Fruit fly (Drosophila melanogaster): ENCODE measurements around the gene Smug.

Smug gene

dm6 chr3R:17130326-17130725 lies 20.1 kb upstream of the Smug start, which contains the start of gene CG17475:
Gene CG17475, minus strand, starts transcription at chr3R:17130426.
- TF ChIP-seq CTCF (optimal IDR thresholded peaks at IDR 0.05) (no peak), CG8478 (optimal IDR thresholded peaks at IDR 0.05) (no peak)

- TF ChIP-seq CG8478 (optimal IDR thresholded peaks at IDR 0.05), result no peak
Observed at dm6 chr3R:17132098-17132712, 18.2 kb upstream of the Smug start, which contains the start of the genes CG4053 and CG31266. Gene CG4053, minus strand, starts transcription at chr3R:17132198. Gene CG31266, plus strand, starts transcription at chr3R:17132662.

dm6 chr3R:17133897-17134296 lies 16.5 kb upstream of the Smug start, which contains the start of gene CG31267:
Gene CG31267, plus strand, starts transcription at chr3R:17134197.
- no peak for TF ChIP-seq CG8478 (optimal IDR thresholded peaks at IDR 0.05)
- no peak for TF ChIP-seq CTCF (optimal IDR thresholded peaks at IDR 0.05)

DNA sequence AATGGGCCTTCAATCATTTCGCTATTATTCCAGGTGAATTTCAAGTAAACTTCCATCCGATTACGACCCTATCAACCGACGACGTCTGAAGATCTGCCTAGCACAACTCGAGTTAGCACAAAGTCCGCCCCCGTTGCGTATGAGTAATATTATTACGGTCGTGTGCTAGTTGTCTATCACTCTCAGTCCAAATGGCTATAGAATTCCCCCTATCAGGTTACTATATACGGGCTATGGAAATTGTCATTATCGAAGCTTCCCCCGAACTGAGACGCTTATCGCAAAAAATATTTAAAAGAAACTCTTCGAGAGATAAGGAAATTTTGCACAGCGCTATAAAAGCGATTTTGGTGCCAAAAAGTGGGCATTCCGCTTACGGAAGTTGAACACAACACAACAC lies 14.6 kb upstream of the Smug start, which contains the start of gene CG5246:
CG5246 (plus strand) TSS at position 365 of the 400 bp plus-strand sequence.
- TF ChIP-seq CG8478 (optimal IDR thresholded peaks at IDR 0.05) (no peak), CTCF (optimal IDR thresholded peaks at IDR 0.05) (no peak)

- TF ChIP-seq CTCF (optimal IDR thresholded peaks at IDR 0.05) (no peak), CG8478 (optimal IDR thresholded peaks at IDR 0.05) (no peak)
Observed at dm6 chr3R:17137593-17137992, 12.8 kb upstream of the Smug start, which contains the start of gene CG5255. Gene CG5255, plus strand, starts transcription at chr3R:17137893.

dm6 chr3R:17138699-17139098 lies 11.7 kb upstream of the Smug start, which contains the start of gene CG5265:
Gene CG5265, plus strand, starts transcription at chr3R:17138999.
- TF ChIP-seq CTCF (optimal IDR thresholded peaks at IDR 0.05) (no peak), CG8478 (optimal IDR thresholded peaks at IDR 0.05) (no peak)

DNA sequence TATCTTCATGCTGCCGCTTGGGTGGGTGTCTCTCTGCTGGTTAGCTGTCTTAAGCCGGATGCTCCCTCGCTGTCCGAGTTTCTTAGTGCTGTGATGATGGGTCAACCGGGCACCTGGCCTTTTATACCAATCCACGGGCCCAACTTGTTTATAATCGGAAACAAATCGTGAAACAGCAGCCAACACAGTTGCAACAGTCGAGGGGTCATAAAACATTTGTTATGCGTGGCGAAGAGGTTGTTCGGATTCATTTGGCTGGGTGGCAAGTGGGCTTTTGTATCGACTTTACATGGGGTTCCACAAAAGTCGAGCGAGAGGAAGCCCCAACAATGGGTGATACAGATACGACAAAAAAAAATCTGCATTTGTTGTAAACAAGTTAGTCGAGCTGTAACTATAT lies 8.1 kb upstream of the Smug start, which contains the start of gene TwdlW:
TwdlW (minus strand) TSS at position 101 of the 400 bp plus-strand sequence.
- TF ChIP-seq CG8478 (optimal IDR thresholded peaks at IDR 0.05), result no peak
- no peak for TF ChIP-seq CTCF (optimal IDR thresholded peaks at IDR 0.05)

DNA sequence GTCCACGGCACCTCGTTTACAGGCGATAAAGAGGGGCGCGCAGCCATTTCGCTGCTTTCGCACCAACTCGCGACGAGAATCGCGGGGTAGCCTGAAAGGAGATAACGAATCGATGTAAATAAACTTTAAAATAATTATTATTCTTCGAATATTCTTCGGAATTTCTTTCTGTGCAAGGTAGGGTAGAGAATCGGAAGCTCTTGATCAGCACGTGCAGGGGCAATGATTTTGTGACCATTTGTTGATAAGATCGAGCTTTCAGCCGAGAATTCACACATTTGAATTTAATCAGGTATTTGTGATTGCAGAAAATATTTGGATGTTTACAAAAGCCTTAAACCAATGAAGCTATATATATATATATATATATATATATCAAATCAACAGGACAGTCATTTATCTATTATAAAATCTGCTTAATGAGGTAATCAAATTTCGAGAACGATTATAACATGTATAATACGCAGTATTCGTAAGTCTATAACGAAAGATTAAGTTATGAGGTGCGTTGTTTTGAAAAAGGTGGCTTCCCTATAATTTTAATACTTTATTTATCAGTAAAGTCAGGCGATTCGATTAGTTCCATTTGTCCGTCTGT lies 2.6 kb upstream of the Smug start:
- TF ChIP-seq CTCF (optimal IDR thresholded peaks at IDR 0.05), result no peak
- TF ChIP-seq CG8478 (optimal IDR thresholded peaks at IDR 0.05), result no peak

DNA sequence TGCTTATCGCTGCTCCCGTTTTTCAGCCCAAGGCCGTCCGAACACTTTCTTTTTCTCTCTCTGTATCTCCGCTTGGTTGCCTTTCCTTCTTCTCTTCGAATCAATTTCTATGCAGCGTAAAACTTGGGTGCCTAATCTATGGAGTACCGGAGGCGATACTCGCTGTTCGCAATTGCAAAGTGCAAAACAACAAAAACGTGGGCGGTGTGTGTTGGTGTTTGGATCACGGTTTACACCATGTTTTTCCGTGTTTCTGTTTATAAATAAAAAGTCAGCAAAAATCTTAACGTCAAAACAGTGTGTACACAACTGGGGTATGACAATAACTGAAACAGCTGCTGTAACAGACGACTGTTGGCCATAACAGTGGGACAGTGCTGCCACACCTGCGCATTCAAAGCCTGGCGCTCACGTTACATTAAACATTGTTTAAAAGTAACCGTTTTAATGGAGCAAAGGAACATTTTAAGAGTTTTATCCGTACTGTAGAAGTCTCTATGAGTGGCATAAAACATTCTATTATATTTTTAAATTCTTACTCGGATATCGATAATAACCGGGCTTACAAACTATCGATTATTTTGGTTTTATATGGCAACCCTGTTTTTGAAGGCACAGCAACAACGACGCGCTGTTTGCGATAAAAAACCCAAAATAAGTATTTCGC lies 1.2 kb upstream of the Smug start, which contains the start of the genes m-cup and Det:
m-cup (minus strand) TSS at position 333 of the 667 bp plus-strand sequence.
Det (plus strand) TSS at position 588 of the 667 bp plus-strand sequence.
- no peak for TF ChIP-seq CG8478 (optimal IDR thresholded peaks at IDR 0.05)
- TF ChIP-seq CTCF (optimal IDR thresholded peaks at IDR 0.05), result no peak

DNA sequence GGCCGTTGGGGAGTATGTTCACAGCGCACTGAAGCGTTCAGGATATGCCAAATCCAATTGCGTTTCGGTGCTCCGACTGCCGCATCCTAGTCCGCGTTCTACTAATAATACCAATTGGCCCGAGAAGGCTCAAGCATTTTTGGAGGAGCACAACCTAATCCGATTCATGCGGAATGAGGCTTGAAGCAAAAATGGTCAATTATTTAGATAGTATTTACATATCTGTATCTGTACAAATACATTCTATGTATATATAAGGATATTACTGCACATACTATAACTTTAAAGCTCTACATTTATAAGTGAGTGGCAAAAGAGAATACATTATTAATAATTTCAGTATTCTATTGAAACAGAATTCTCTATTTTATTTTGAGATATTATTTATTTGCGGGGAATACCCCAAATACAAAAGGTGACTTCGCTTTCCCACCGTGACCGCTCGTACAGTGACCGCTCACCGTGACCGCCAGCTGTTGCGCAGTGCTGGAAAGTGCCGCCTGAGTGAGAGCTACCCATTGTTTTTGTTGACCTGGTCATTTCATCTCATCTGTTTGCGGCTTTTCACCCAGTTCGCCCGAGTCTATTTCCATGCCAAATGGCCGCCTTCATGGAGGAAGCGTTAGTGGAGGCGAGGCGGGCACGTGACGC lies 1.1 kb downstream of the Smug start, which contains the start of gene CG5292:
CG5292 (plus strand) TSS at position 486 of the 651 bp plus-strand sequence.
- TF ChIP-seq CG8478 (optimal IDR thresholded peaks at IDR 0.05), result no peak
- TF ChIP-seq CTCF (optimal IDR thresholded peaks at IDR 0.05), result peak in 1 of 2 experiments; percentile 24

DNA sequence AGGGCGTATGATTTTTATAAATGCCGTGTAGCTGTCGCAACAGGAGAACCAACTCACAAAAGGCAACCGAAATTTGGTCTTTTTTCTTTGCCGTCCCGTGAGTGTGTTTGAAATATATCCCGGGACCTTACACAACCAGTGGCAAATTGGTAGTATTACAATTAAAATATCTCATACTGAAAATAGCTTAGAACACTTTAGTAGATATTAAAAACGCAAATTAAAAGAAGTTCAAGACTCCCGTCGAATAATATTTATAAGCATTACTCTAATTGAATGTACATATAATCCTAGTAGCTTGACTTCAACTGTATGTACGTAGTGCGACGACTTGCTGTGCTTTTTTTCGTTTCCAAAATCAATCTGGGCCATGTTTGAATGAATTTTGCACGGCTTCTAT lies 27.8 kb downstream of the Smug start:
- TF ChIP-seq CTCF (optimal IDR thresholded peaks at IDR 0.05) (no peak), CG8478 (optimal IDR thresholded peaks at IDR 0.05) (no peak)

- no peak for TF ChIP-seq CTCF (optimal IDR thresholded peaks at IDR 0.05)
- TF ChIP-seq CG8478 (optimal IDR thresholded peaks at IDR 0.05), result no peak
Observed at dm6 chr3R:17192009-17192408, 41.6 kb downstream of the Smug start.

- no peak for TF ChIP-seq CG8478 (optimal IDR thresholded peaks at IDR 0.05)
- no peak for TF ChIP-seq CTCF (optimal IDR thresholded peaks at IDR 0.05)
Observed at dm6 chr3R:17193657-17194056, 43.3 kb downstream of the Smug start.

dm6 chr3R:17197599-17197998 lies 47.2 kb downstream of the Smug start:
- no peak for TF ChIP-seq CTCF (optimal IDR thresholded peaks at IDR 0.05)

Measured in S2 (cell line).